Worm (Caenorhabditis elegans): Measurements from ENCODE around the gene M03A1.8.

The M03A1.8 gene

ce11 chrII:4603035-4603434 is 42.9 kb downstream of the M03A1.8 start, which contains the start of gene F35D11.4:
Gene F35D11.4 (plus strand): TSS chrII:4603427.
- TF ChIP-seq crh-2 (tag; optimal IDR thresholded peaks at IDR 0.05), result peak; percentile 68
- TF ChIP-seq elt-1 (tag; optimal IDR thresholded peaks at IDR 0.05), result no peak
- peak; percentile 6 for TF ChIP-seq mab-5 (tag; optimal IDR thresholded peaks at IDR 0.05)
- peak; percentile 8 for TF ChIP-seq lin-11 (tag; optimal IDR thresholded peaks at IDR 0.05)
- no peak for TF ChIP-seq unc-62 (GFP tag; optimal IDR thresholded peaks at IDR 0.05)
- TF ChIP-seq lin-39 (tag; optimal IDR thresholded peaks at IDR 0.05), result no peak
- TF ChIP-seq egl-27 (tag; optimal IDR thresholded peaks at IDR 0.05), result no peak
- TF ChIP-seq mbf-1 (tag; optimal IDR thresholded peaks at IDR 0.05), result no peak
- peak; percentile 88 for TF ChIP-seq gmeb-1 (tag; optimal IDR thresholded peaks at IDR 0.05)
- TF ChIP-seq F13H6.1 (tag; optimal IDR thresholded peaks at IDR 0.05), result peak; percentile 76
- TF ChIP-seq aly-2 (tag; optimal IDR thresholded peaks at IDR 0.05), result no peak
- TF ChIP-seq lin-13 (GFP tag; optimal IDR thresholded peaks at IDR 0.05), result peak; percentile 54
- no peak for TF ChIP-seq nhr-10 (tag; optimal IDR thresholded peaks at IDR 0.05)
- TF ChIP-seq zag-1 (tag; optimal IDR thresholded peaks at IDR 0.05), result no peak
- no peak for TF ChIP-seq nhr-11 (tag; optimal IDR thresholded peaks at IDR 0.05)
- TF ChIP-seq peb-1 (tag; optimal IDR thresholded peaks at IDR 0.05), result no peak
- no peak for TF ChIP-seq mdl-1 (tag; optimal IDR thresholded peaks at IDR 0.05)
- peak; percentile 72 for TF ChIP-seq fos-1 (tag; optimal IDR thresholded peaks at IDR 0.05)
- TF ChIP-seq sma-3 (GFP tag; optimal IDR thresholded peaks at IDR 0.05), result peak; percentile 87
- TF ChIP-seq nhr-237 (tag; optimal IDR thresholded peaks at IDR 0.05), result no peak
- TF ChIP-seq elt-3 (tag; optimal IDR thresholded peaks at IDR 0.05), result no peak
- TF ChIP-seq alr-1 (tag; optimal IDR thresholded peaks at IDR 0.05), result no peak
- TF ChIP-seq sma-9 (GFP tag; optimal IDR thresholded peaks at IDR 0.05), result peak; percentile 78
- TF ChIP-seq sma-9 (tag; optimal IDR thresholded peaks at IDR 0.05), result no peak
- peak; percentile 42 to 81 for TF ChIP-seq lsy-2 (tag; optimal IDR thresholded peaks at IDR 0.05)
- no peak for TF ChIP-seq skn-1 (tag; optimal IDR thresholded peaks at IDR 0.05)
- TF ChIP-seq ama-1 (optimal IDR thresholded peaks at IDR 0.05), result no peak
- peak; percentile 72 for TF ChIP-seq C34F6.9 (tag; optimal IDR thresholded peaks at IDR 0.05)
- no peak for TF ChIP-seq blmp-1 (tag; optimal IDR thresholded peaks at IDR 0.05; ENCODE audit: insufficient read depth)
- TF ChIP-seq ZK546.5 (tag; optimal IDR thresholded peaks at IDR 0.05), result no peak
- peak; percentile 72 for TF ChIP-seq nhr-25 (tag; optimal IDR thresholded peaks at IDR 0.05)
- no peak for TF ChIP-seq Y55F3AM.14 (GFP tag; optimal IDR thresholded peaks at IDR 0.05)
- peak; percentile 57 for TF ChIP-seq sem-4 (tag; optimal IDR thresholded peaks at IDR 0.05)
- TF ChIP-seq ztf-1 (GFP tag; conservative IDR thresholded peaks at IDR 0.05), result no peak
- TF ChIP-seq nhr-21 (tag; optimal IDR thresholded peaks at IDR 0.05), result peak; percentile 47
- no peak for TF ChIP-seq ztf-11 (tag; optimal IDR thresholded peaks at IDR 0.05)
- TF ChIP-seq dmd-4 (tag; optimal IDR thresholded peaks at IDR 0.05), result no peak
- TF ChIP-seq nhr-6 (tag; optimal IDR thresholded peaks at IDR 0.05), result no peak
- peak; percentile 80 for TF ChIP-seq unc-55 (GFP tag; optimal IDR thresholded peaks at IDR 0.05)
- TF ChIP-seq nhr-12 (tag; optimal IDR thresholded peaks at IDR 0.05), result no peak
- TF ChIP-seq nhr-77 (tag; optimal IDR thresholded peaks at IDR 0.05), result no peak
- TF ChIP-seq R02D3.7 (tag; optimal IDR thresholded peaks at IDR 0.05), result no peak
- TF ChIP-seq nhr-129 (tag; optimal IDR thresholded peaks at IDR 0.05), result peak; percentile 49
- TF ChIP-seq snpc-4 (tag; optimal IDR thresholded peaks at IDR 0.05), result peak; percentile 58
- TF ChIP-seq ztf-4 (tag; optimal IDR thresholded peaks at IDR 0.05), result no peak
- TF ChIP-seq nhr-23 (tag; optimal IDR thresholded peaks at IDR 0.05), result no peak
- TF ChIP-seq ceh-82 (tag; optimal IDR thresholded peaks at IDR 0.05), result no peak
- no peak for TF ChIP-seq unc-39 (tag; optimal IDR thresholded peaks at IDR 0.05)
- TF ChIP-seq ceh-16 (tag; optimal IDR thresholded peaks at IDR 0.05), result no peak

All from whole organism, L2 larva.